Fruit fly (Drosophila melanogaster) whole organism, embryonic: ENCODE measurements around the gene park.
A peak's percentile ranks its signal among the peaks of the same experiment; 100 is the strongest.

ENCODE experiments used
- Atf3 ChIP-seq: fragments of 200-800 bp; sonication (Bioruptor generic); optimal IDR thresholded peaks from 3 replicates; lab custom pipeline; 2016; ENCODE audit warnings: missing biosample characterization, missing genetic modification characterization
- BtbVII ChIP-seq: fragments of 200-800 bp; sonication (Bioruptor generic); optimal IDR thresholded peaks from 3 replicates; lab custom pipeline; 2017; ENCODE audit warnings: missing biosample characterization, mild to moderate bottlenecking, missing genetic modification characterization
- CG10147 ChIP-seq: fragments of 200-800 bp; sonication (Bioruptor generic); optimal IDR thresholded peaks from 2 replicates; lab custom pipeline; 2019; ENCODE audit warnings: missing biosample characterization, mild to moderate bottlenecking, missing genetic modification characterization, moderate library complexity
- CG10209 ChIP-seq: fragments of 200-800 bp; sonication (Bioruptor generic); optimal IDR thresholded peaks from 3 replicates; lab custom pipeline; 2017; ENCODE audit warnings: missing biosample characterization, mild to moderate bottlenecking, missing genetic modification characterization, missing genetic modification reagents
- CG11247 ChIP-seq: fragments of 200-800 bp; sonication (Bioruptor generic); IDR thresholded peaks from 2 replicates; pipeline ENCODE4 v1.3.6; 2022; ENCODE audit warnings: missing biosample characterization, missing genetic modification characterization
- CG1233 ChIP-seq: fragments of 200-800 bp; sonication (Bioruptor generic); optimal IDR thresholded peaks from 4 replicates; lab custom pipeline; 2018; ENCODE audit warnings: missing biosample characterization, mild to moderate bottlenecking, missing genetic modification characterization
- CG14441 ChIP-seq: fragments of 200-800 bp; sonication (Bioruptor generic); IDR thresholded peaks from 2 replicates; pipeline ENCODE4 v1.3.6; 2022; ENCODE audit warnings: missing biosample characterization, missing genetic modification characterization
- CG14860 ChIP-seq: fragments of 200-800 bp; sonication (Bioruptor generic); IDR thresholded peaks from 3 replicates; pipeline ENCODE4 v1.3.6; 2022; ENCODE audit warnings: missing biosample characterization, missing genetic modification characterization; ENCODE audit not compliant: partially characterized antibody
- CG14965 ChIP-seq: fragments of 200-800 bp; sonication (Bioruptor generic); optimal IDR thresholded peaks from 2 replicates; lab custom pipeline; 2016; ENCODE audit warnings: missing biosample characterization, missing genetic modification characterization, borderline replicate concordance
- CG15269 ChIP-seq: fragments of 200-800 bp; sonication (Bioruptor generic); optimal IDR thresholded peaks from 2 replicates; lab custom pipeline; 2018; ENCODE audit warnings: missing biosample characterization, mild to moderate bottlenecking, missing genetic modification characterization, moderate library complexity
- CG15696 ChIP-seq: fragments of 200-800 bp; sonication (Bioruptor generic); optimal IDR thresholded peaks from 2 replicates; lab custom pipeline; 2019; ENCODE audit warnings: missing biosample characterization, mild to moderate bottlenecking, missing genetic modification characterization, moderate library complexity
- CG17361 ChIP-seq: fragments of 200-800 bp; sonication (Bioruptor generic); IDR thresholded peaks from 3 replicates; pipeline ENCODE4 v1.3.6; 2022; ENCODE audit warnings: missing biosample characterization, missing genetic modification characterization
- CG2678 ChIP-seq: fragments of 200-800 bp; sonication (Bioruptor generic); optimal IDR thresholded peaks from 3 replicates; lab custom pipeline; 2019; ENCODE audit warnings: missing biosample characterization, mild to moderate bottlenecking, missing genetic modification characterization, moderate library complexity
- CG31441 ChIP-seq: fragments of 200-800 bp; sonication (Bioruptor generic); IDR thresholded peaks from 2 replicates; pipeline ENCODE4 v1.3.6; 2022; ENCODE audit warnings: missing biosample characterization, missing genetic modification characterization
- CG34376 ChIP-seq: fragments of 200-800 bp; sonication (Bioruptor generic); optimal IDR thresholded peaks from 2 replicates; lab custom pipeline; 2018; ENCODE audit warnings: missing biosample characterization, mild to moderate bottlenecking, missing genetic modification characterization
- CG3726 ChIP-seq: fragments of 200-800 bp; sonication (Bioruptor generic); IDR thresholded peaks from 3 replicates; pipeline ENCODE4, ENCODE4 v1.3.6; 2022; ENCODE audit warnings: missing biosample characterization, missing genetic modification characterization
- CG43689 ChIP-seq: fragments of 200-800 bp; sonication (Bioruptor generic); IDR thresholded peaks from 2 replicates; pipeline ENCODE4 v1.3.6; 2022; ENCODE audit warnings: missing biosample characterization, missing genetic modification characterization
- CG6272 ChIP-seq: fragments of 200-800 bp; sonication (Bioruptor generic); IDR thresholded peaks from 2 replicates; pipeline ENCODE4 v1.3.6; 2022; ENCODE audit warnings: missing biosample characterization, missing genetic modification characterization
- CG6813 ChIP-seq: fragments of 200-800 bp; sonication (Bioruptor generic); optimal IDR thresholded peaks from 2 replicates; lab custom pipeline; 2017; ENCODE audit warnings: missing biosample characterization, missing genetic modification characterization, mild to moderate bottlenecking, moderate library complexity, missing genetic modification reagents
- CG7745 ChIP-seq: fragments of 200-800 bp; sonication (Bioruptor generic); optimal IDR thresholded peaks from 2 replicates; lab custom pipeline; 2018; ENCODE audit warnings: missing biosample characterization, mild to moderate bottlenecking, missing genetic modification characterization, moderate library complexity
- D ChIP-seq, 2 experiments: fragments of 200-800 bp in 1 of 2; fragments of >200 bp in 1 of 2; sonication (Bioruptor generic) in 1 of 2; optimal IDR thresholded peaks; 2 replicates in 1 of 2; 3 replicates in 1 of 2; lab custom pipeline; 2017; ENCODE audit warnings: mild to moderate bottlenecking in 1 of 2, missing biosample characterization in 1 of 2, missing genetic modification characterization in 1 of 2, missing genetic modification reagents in 1 of 2
- Dfd ChIP-seq, 2 experiments: fragments of >200 bp; optimal IDR thresholded peaks; 2 replicates each; lab custom pipeline; 2017; ENCODE audit warnings: missing biosample characterization in 2 of 2, missing genetic modification characterization in 2 of 2
- Dll ChIP-seq: fragments of 200-800 bp; sonication (Bioruptor generic); IDR thresholded peaks from 4 replicates; pipeline ENCODE4 v1.3.6; 2022; ENCODE audit warnings: missing biosample characterization, missing genetic modification characterization; ENCODE audit not compliant: partially characterized antibody
- Ets65A ChIP-seq: fragments of 200-800 bp; sonication (Bioruptor generic); peaks from one replicate; lab custom pipeline; 2016; ENCODE audit warnings: missing biosample characterization, missing genetic modification characterization
- Fer1 ChIP-seq: fragments of 200-800 bp; sonication (Bioruptor generic); optimal IDR thresholded peaks from 2 replicates; lab custom pipeline; 2017; ENCODE audit warnings: missing biosample characterization, mild to moderate bottlenecking, missing genetic modification characterization
- HLH54F ChIP-seq: fragments of 200-800 bp; sonication (Bioruptor generic); optimal IDR thresholded peaks from 3 replicates; lab custom pipeline; 2016; ENCODE audit warnings: missing biosample characterization, missing genetic modification characterization
- HLHmδ ChIP-seq: fragments of 200-800 bp; sonication (Bioruptor generic); optimal IDR thresholded peaks from 2 replicates; lab custom pipeline; 2018; ENCODE audit warnings: missing biosample characterization, mild to moderate bottlenecking, missing genetic modification characterization, moderate library complexity
- Hmx ChIP-seq: fragments of 200-800 bp; sonication (Bioruptor generic); optimal IDR thresholded peaks from 2 replicates; lab custom pipeline; 2016; ENCODE audit warnings: missing biosample characterization, missing genetic modification characterization
- Med ChIP-seq: fragments of 200-800 bp; sonication (Bioruptor generic); peaks from one replicate; lab custom pipeline; 2016; ENCODE audit warnings: missing biosample characterization, missing genetic modification characterization, mild to moderate bottlenecking, inconsistent platforms, moderate library complexity
- Poxn ChIP-seq: fragments of 200-800 bp; sonication (Bioruptor generic); IDR thresholded peaks from 2 replicates; pipeline ENCODE4 v1.3.6; 2022; ENCODE audit warnings: missing biosample characterization, missing genetic modification characterization
- Trl ChIP-seq, 3 experiments: fragments of >200 bp in 2 of 3; fragments of 200-800 bp in 1 of 3; sonication (Bioruptor generic) in 1 of 3; optimal IDR thresholded peaks; 2 replicates in 1 of 3; 3 replicates in 2 of 3; lab custom pipeline; 2016 to 2017; ENCODE audit warnings: missing biosample characterization in 1 of 3, missing genetic modification characterization in 1 of 3
- Vsx1 ChIP-seq: fragments of 200-800 bp; sonication (Bioruptor generic); optimal IDR thresholded peaks from 2 replicates; lab custom pipeline; 2017; ENCODE audit warnings: missing biosample characterization, mild to moderate bottlenecking, missing genetic modification characterization, missing genetic modification reagents
- ab ChIP-seq: fragments of 200-800 bp; sonication (Bioruptor generic); optimal IDR thresholded peaks from 2 replicates; lab custom pipeline; 2016; ENCODE audit warnings: missing biosample characterization, missing genetic modification characterization
- aop ChIP-seq: fragments of 200-800 bp; sonication (Bioruptor generic); IDR thresholded peaks from 2 replicates; pipeline ENCODE4 v1.3.6; 2022; ENCODE audit warnings: missing biosample characterization, missing genetic modification characterization
- ash1 ChIP-seq: fragments of 200-800 bp; sonication (Bioruptor generic); optimal IDR thresholded peaks from 2 replicates; lab custom pipeline; 2018; ENCODE audit warnings: missing biosample characterization, mild to moderate bottlenecking, missing genetic modification characterization
- croc ChIP-seq: fragments of 200-800 bp; sonication (Bioruptor generic); conservative IDR thresholded peaks from 3 replicates; pipeline ENCODE4 v1.3.6; 2022; ENCODE audit warnings: missing biosample characterization, missing genetic modification characterization
- dan ChIP-seq: fragments of 200-800 bp; sonication (Bioruptor generic); IDR thresholded peaks from 2 replicates; pipeline ENCODE4 v1.3.6; 2022; ENCODE audit warnings: missing biosample characterization, missing genetic modification characterization
- gcm2 ChIP-seq: fragments of 200-800 bp; sonication (Bioruptor generic); optimal IDR thresholded peaks from 2 replicates; lab custom pipeline; 2016; ENCODE audit warnings: missing biosample characterization, missing genetic modification characterization
- gsb ChIP-seq: fragments of 200-800 bp; sonication (Bioruptor generic); IDR thresholded peaks from 2 replicates; pipeline ENCODE4 v1.3.6; 2022; ENCODE audit warnings: missing biosample characterization, missing genetic modification characterization
- gsb-n ChIP-seq: fragments of 200-800 bp; sonication (Bioruptor generic); optimal IDR thresholded peaks from 3 replicates; lab custom pipeline; 2018; ENCODE audit warnings: missing biosample characterization, mild to moderate bottlenecking, missing genetic modification characterization
- hth ChIP-seq: fragments of >200 bp; optimal IDR thresholded peaks from 2 replicates; lab custom pipeline; 2017; ENCODE audit warnings: inconsistent platforms
- lilli ChIP-seq: fragments of 200-800 bp; sonication (Bioruptor generic); optimal IDR thresholded peaks from 3 replicates; lab custom pipeline; 2016; ENCODE audit warnings: missing biosample characterization, missing genetic modification characterization
- lov ChIP-seq, 2 experiments: fragments of 200-800 bp in 1 of 2; fragments of >200 bp in 1 of 2; sonication (Bioruptor generic) in 1 of 2; IDR thresholded peaks in 1 of 2; optimal IDR thresholded peaks in 1 of 2; 2 replicates in 1 of 2; 3 replicates in 1 of 2; pipeline versions ENCODE4 v1.3.6 to Lab custom; 2017 to 2022; ENCODE audit warnings: missing biosample characterization in 1 of 2, missing genetic modification characterization in 1 of 2
- pho ChIP-seq: fragments of 200-800 bp; sonication (Bioruptor generic); optimal IDR thresholded peaks from 2 replicates; lab custom pipeline; 2016; ENCODE audit warnings: missing biosample characterization, missing genetic modification characterization
- sr ChIP-seq: fragments of 200-800 bp; sonication (Bioruptor generic); IDR thresholded peaks from 3 replicates; pipeline ENCODE4 v1.3.6; 2022; ENCODE audit warnings: missing biosample characterization, missing genetic modification characterization
- tna ChIP-seq: fragments of 200-800 bp; sonication (Bioruptor generic); IDR thresholded peaks from 2 replicates; pipeline ENCODE4 v1.3.6; 2022; ENCODE audit warnings: missing biosample characterization, missing genetic modification characterization; ENCODE audit not compliant: partially characterized antibody
- twi ChIP-seq: fragments of 200-800 bp; optimal IDR thresholded peaks from 2 replicates; lab custom pipeline; 2019; ENCODE audit warnings: missing biosample characterization, mild to moderate bottlenecking, missing genetic modification characterization, moderate library complexity
- vnd ChIP-seq: fragments of 200-800 bp; sonication (Bioruptor generic); IDR thresholded peaks from 3 replicates; pipeline ENCODE4 v1.3.6; 2022; ENCODE audit warnings: missing biosample characterization, missing genetic modification characterization; ENCODE audit not compliant: partially characterized antibody
- zf30C ChIP-seq: fragments of 200-800 bp; sonication (Bioruptor generic); optimal IDR thresholded peaks from 3 replicates; lab custom pipeline; 2018; ENCODE audit warnings: missing biosample characterization, mild to moderate bottlenecking, missing genetic modification characterization

The park gene

dm6 chr3L:21216697-21217291, 20.1 kb upstream of the park start, which contains the start of the genes Trmt112 and Ilk (continued):
- TF ChIP-seq hth (lab: Kevin White, UChicago) (no peak), Fer1 (GFP tag; lab: Kevin White, UChicago) (no peak), Ets65A (GFP tag; lab: Kevin White, UChicago) (no peak), gsb (no peak), CG14860 (GFP tag; lab: Robert Waterston, UW) (peak; percentile 63), tna (GFP tag; lab: Robert Waterston, UW) (peak; percentile 87), CG1233 (GFP tag; lab: Kevin White, UChicago) (no peak), CG34376 (no peak), ab (GFP tag; lab: Kevin White, UChicago) (no peak), pho (GFP tag; lab: Kevin White, UChicago) (no peak), twi (no peak), ash1 (GFP tag; lab: Kevin White, UChicago) (no peak), Med (GFP tag; lab: Kevin White, UChicago) (peak; percentile 87), CG31441 (no peak), lilli (GFP tag; lab: Kevin White, UChicago) (peak; percentile 7), Vsx1 (GFP tag; lab: Kevin White, UChicago) (no peak), CG14441 (GFP tag; lab: Robert Waterston, UW) (no peak), vnd (GFP tag; lab: Robert Waterston, UW) (peak; percentile 84), aop (GFP tag; lab: Robert Waterston, UW) (no peak), CG17361 (GFP tag; lab: Robert Waterston, UW) (no peak), CG11247 (GFP tag; lab: Robert Waterston, UW) (no peak), Trl (optimal IDR thresholded peaks at IDR 0.05; lab: Kevin White, UChicago) (no peak), Trl (GFP tag; optimal IDR thresholded peaks at IDR 0.05; lab: Kevin White, UChicago) (no peak), sr (GFP tag; lab: Robert Waterston, UW) (no peak), CG10147 (GFP tag; lab: Kevin White, UChicago) (no peak), gcm2 (GFP tag; lab: Kevin White, UChicago) (no peak), Atf3 (GFP tag; lab: Kevin White, UChicago) (no peak), lov (optimal IDR thresholded peaks at IDR 0.05; lab: Kevin White, UChicago) (no peak), lov (GFP tag; IDR thresholded peaks at IDR 0.05; lab: Robert Waterston, UW) (no peak), Dfd (GFP tag; optimal IDR thresholded peaks at IDR 0.05; lab: Kevin White, UChicago) (no peak), Dll (peak; percentile 72; the same call in 3 of the 4 replicates), CG10209 (GFP tag; lab: Kevin White, UChicago) (no peak), croc (GFP tag; lab: Robert Waterston, UW) (no peak), D (optimal IDR thresholded peaks at IDR 0.05; lab: Kevin White, UChicago) (no peak), D (GFP tag; optimal IDR thresholded peaks at IDR 0.05; lab: Kevin White, UChicago) (no peak), CG7745 (tag; lab: Kevin White, UChicago) (no peak), HLHmδ (GFP tag; lab: Kevin White, UChicago) (peak; percentile 13), gsb-n (tag; lab: Kevin White, UChicago) (peak; percentile 14), BtbVII (GFP tag; lab: Kevin White, UChicago) (no peak), zf30C (peak; percentile 10), CG43689 (GFP tag; lab: Robert Waterston, UW) (no peak), dan (no peak), CG3726 (GFP tag; lab: Robert Waterston, UW) (no peak), CG15696 (tag; lab: Kevin White, UChicago) (no peak), CG6813 (GFP tag; lab: Kevin White, UChicago) (no peak), CG14965 (no peak), CG6272 (no peak), HLH54F (no peak), CG2678 (tag; lab: Kevin White, UChicago) (no peak), Poxn (GFP tag; lab: Robert Waterston, UW) (no peak), CG15269 (tag; lab: Kevin White, UChicago) (no peak), Hmx (GFP tag; lab: Kevin White, UChicago) (no peak)
